Fruit fly (Drosophila melanogaster): Measurements from ENCODE around the gene Rsf1.

Gene Rsf1

DNA sequence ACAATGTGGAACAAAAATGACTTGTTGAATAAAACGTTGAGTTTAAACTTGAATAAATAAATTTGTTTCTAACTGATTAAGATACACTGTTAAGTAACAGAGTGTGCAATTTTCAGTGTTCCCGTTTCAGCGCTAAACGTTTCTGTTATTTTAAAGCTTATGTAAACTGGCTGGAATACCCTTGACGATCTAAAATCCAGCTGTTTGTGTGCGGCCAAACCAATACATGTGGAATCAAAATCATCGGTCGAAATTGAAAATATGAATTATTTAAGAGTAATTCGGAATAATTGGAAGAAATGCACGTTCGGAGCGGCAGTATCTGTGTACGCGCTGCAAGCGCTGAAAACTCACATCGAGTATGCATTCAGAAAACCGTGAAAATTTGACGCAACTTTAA is 6.5 kb upstream of the Rsf1 start, which contains the start of gene Mulk:
Gene Mulk, plus strand, starts transcription at position 198 of the 400 bp plus-strand sequence.
- no peak for TF ChIP-seq pb (GFP tag; optimal IDR thresholded peaks at IDR 0.05)
- no peak for TF ChIP-seq CG18011 (GFP tag; optimal IDR thresholded peaks at IDR 0.05)
- no peak for TF ChIP-seq CG13296 (GFP tag; optimal IDR thresholded peaks at IDR 0.05)
- TF ChIP-seq tup (GFP tag; optimal IDR thresholded peaks at IDR 0.05): no peak
- no peak for TF ChIP-seq CG6765 (GFP tag; optimal IDR thresholded peaks at IDR 0.05)
- TF ChIP-seq h (optimal IDR thresholded peaks at IDR 0.05): no peak
- TF ChIP-seq CG10959 (GFP tag; IDR thresholded peaks at IDR 0.05): no peak
- no peak for TF ChIP-seq Sin3A (optimal IDR thresholded peaks at IDR 0.05)
- no peak for TF ChIP-seq CG4282 (GFP tag; optimal IDR thresholded peaks at IDR 0.05)
- peak; percentile 14; the same call in 1 of the 3 replicates for TF ChIP-seq row (GFP tag; IDR thresholded peaks at IDR 0.05)
- TF ChIP-seq CG14710 (tag; optimal IDR thresholded peaks at IDR 0.05): no peak
- TF ChIP-seq CG10274 (GFP tag; optimal IDR thresholded peaks at IDR 0.05): no peak
- no peak for TF ChIP-seq Awh (GFP tag; IDR thresholded peaks at IDR 0.05)
- TF ChIP-seq CG13624 (GFP tag; optimal IDR thresholded peaks at IDR 0.05): no peak
- TF ChIP-seq TFAM (GFP tag; optimal IDR thresholded peaks at IDR 0.05): no peak
- TF ChIP-seq sd (tag; optimal IDR thresholded peaks at IDR 0.05): no peak
- TF ChIP-seq Med (GFP tag): no peak
- no peak for TF ChIP-seq Ets65A (GFP tag)
- TF ChIP-seq pzg (GFP tag; optimal IDR thresholded peaks at IDR 0.05): peak; percentile 31
- TF ChIP-seq Myb (GFP tag; optimal IDR thresholded peaks at IDR 0.05): no peak
- no peak for TF ChIP-seq CG15696 (tag; optimal IDR thresholded peaks at IDR 0.05)
- TF ChIP-seq crol (GFP tag; IDR thresholded peaks at IDR 0.05): no peak
- TF ChIP-seq pnt (GFP tag; optimal IDR thresholded peaks at IDR 0.05): no peak
- no peak for TF ChIP-seq CG9437 (GFP tag; optimal IDR thresholded peaks at IDR 0.05)
- peak; percentile 9 for TF ChIP-seq gfzf (GFP tag; optimal IDR thresholded peaks at IDR 0.05)
- no peak for TF ChIP-seq vvl (GFP tag; IDR thresholded peaks at IDR 0.05)
- TF ChIP-seq ERR (GFP tag; optimal IDR thresholded peaks at IDR 0.05): no peak
- TF ChIP-seq dati (GFP tag; IDR thresholded peaks at IDR 0.05): no peak
- no peak for TF ChIP-seq nerfin-1 (tag; optimal IDR thresholded peaks at IDR 0.05)
- TF ChIP-seq CG12942 (GFP tag; optimal IDR thresholded peaks at IDR 0.05): no peak
- no peak for TF ChIP-seq mam (GFP tag; optimal IDR thresholded peaks at IDR 0.05)
- TF ChIP-seq MESR4 (GFP tag; optimal IDR thresholded peaks at IDR 0.05): peak; percentile 23
- TF ChIP-seq CG32767 (GFP tag; IDR thresholded peaks at IDR 0.05): no peak
- no peak for TF ChIP-seq Mad (GFP tag; optimal IDR thresholded peaks at IDR 0.05)
- no peak for TF ChIP-seq dysf (GFP tag; IDR thresholded peaks at IDR 0.05)
- no peak for TF ChIP-seq Dfd (GFP tag; optimal IDR thresholded peaks at IDR 0.05)
- TF ChIP-seq CG3838 (GFP tag; optimal IDR thresholded peaks at IDR 0.05): no peak
- TF ChIP-seq crp (GFP tag; optimal IDR thresholded peaks at IDR 0.05): peak; percentile 0 to 84
- no peak for TF ChIP-seq cad (GFP tag; optimal IDR thresholded peaks at IDR 0.05)
- TF ChIP-seq lmd (GFP tag; IDR thresholded peaks at IDR 0.05): no peak
- TF ChIP-seq bsh (GFP tag; optimal IDR thresholded peaks at IDR 0.05): no peak
- no peak for TF ChIP-seq lab (GFP tag; optimal IDR thresholded peaks at IDR 0.05)
- TF ChIP-seq CG1233 (GFP tag; optimal IDR thresholded peaks at IDR 0.05): no peak
- peak; percentile 40 for TF ChIP-seq CG5180 (GFP tag; optimal IDR thresholded peaks at IDR 0.05)
- TF ChIP-seq CG17912 (GFP tag; optimal IDR thresholded peaks at IDR 0.05): no peak
- TF ChIP-seq trem (tag; optimal IDR thresholded peaks at IDR 0.05): no peak
- no peak for TF ChIP-seq CG16779 (GFP tag; IDR thresholded peaks at IDR 0.05)
- TF ChIP-seq Dll (GFP tag; IDR thresholded peaks at IDR 0.05; ENCODE audit: partially characterized antibody): 0 out of 4 replicates have a peak, but pooled peaks have one; percentile 29
- no peak for TF ChIP-seq Fer3 (tag; optimal IDR thresholded peaks at IDR 0.05)
- TF ChIP-seq tna (GFP tag; IDR thresholded peaks at IDR 0.05; ENCODE audit: partially characterized antibody): no peak
- TF ChIP-seq p53 (GFP tag; optimal IDR thresholded peaks at IDR 0.05): no peak
- no peak for TF ChIP-seq CG2875 (GFP tag; optimal IDR thresholded peaks at IDR 0.05)

Data from whole organism, embryonic.